Worm (Caenorhabditis elegans) whole organism, young adult: ENCODE results near the gene Y41E3.8.
"Not testable (repeated sequence)": the region's sequence is repeated elsewhere in the genome, so short reads cannot be mapped to it uniquely, and the experiment has no call there.

Source experiments
- B0336.3 ChIP-seq: fragments of 200-800 bp; sonication (Bioruptor generic); IDR thresholded peaks from 2 replicates; pipeline ENCODE4 v1.3.6; 2022; ENCODE audit warnings: missing genetic modification characterization, missing compliant biosample characterization
- C06A6.2 ChIP-seq: fragments of 200-800 bp; sonication (Bioruptor generic); conservative IDR thresholded peaks from 2 replicates; pipeline ENCODE4 v1.3.6; 2022; ENCODE audit warnings: missing genetic modification characterization, missing compliant biosample characterization
- C17E4.6 ChIP-seq: fragments of 200-800 bp; sonication (Bioruptor generic); IDR thresholded peaks from 2 replicates; pipeline ENCODE4 v1.3.6; 2022; ENCODE audit warnings: missing genetic modification reagents, missing genetic modification characterization, missing compliant biosample characterization
- F22D6.2 ChIP-seq: sonication (generic microtip); optimal IDR thresholded peaks from 2 replicates; lab custom pipeline; 2016; ENCODE audit warnings: mild to moderate bottlenecking, missing genetic modification characterization, missing compliant biosample characterization
- K11D2.4 ChIP-seq: fragments of 200-800 bp; sonication (Bioruptor generic); IDR thresholded peaks from 2 replicates; pipeline ENCODE4 v1.3.6; 2022; ENCODE audit warnings: missing genetic modification reagents, missing genetic modification characterization, missing compliant biosample characterization
- Y53F4B.3 ChIP-seq: fragments of 200-800 bp; sonication (Bioruptor generic); IDR thresholded peaks from 2 replicates; pipeline ENCODE4 v1.3.6; 2022; ENCODE audit warnings: missing genetic modification reagents, missing genetic modification characterization, missing compliant biosample characterization
- athp-1 ChIP-seq: sonication (generic microtip); optimal IDR thresholded peaks from 2 replicates; lab custom pipeline; 2017; ENCODE audit warnings: mild to moderate bottlenecking, missing genetic modification characterization, missing compliant biosample characterization
- attf-5 ChIP-seq: fragments of 200-800 bp; sonication (Bioruptor generic); optimal IDR thresholded peaks from 2 replicates; lab custom pipeline; 2018; ENCODE audit warnings: mild to moderate bottlenecking, missing genetic modification characterization, missing compliant biosample characterization
- bed-1 ChIP-seq: fragments of 200-800 bp; sonication (Bioruptor generic); IDR thresholded peaks from 2 replicates; pipeline ENCODE4 v1.3.6; 2022; ENCODE audit warnings: missing genetic modification reagents, missing genetic modification characterization, missing compliant biosample characterization
- cebp-2 ChIP-seq: fragments of 200-800 bp; sonication (Bioruptor generic); IDR thresholded peaks from 2 replicates; pipeline ENCODE4 v1.3.6; 2022; ENCODE audit warnings: missing genetic modification characterization, missing compliant biosample characterization
- ceh-58 ChIP-seq: fragments of 200-800 bp; sonication (Bioruptor generic); IDR thresholded peaks from 2 replicates; pipeline ENCODE4 v1.3.6; 2022; ENCODE audit warnings: missing genetic modification characterization, missing compliant biosample characterization
- dox-1 ChIP-seq: fragments of 200-800 bp; sonication (Bioruptor generic); IDR thresholded peaks from 2 replicates; pipeline ENCODE4 v1.3.6; 2022; ENCODE audit warnings: missing genetic modification reagents, missing genetic modification characterization, missing compliant biosample characterization
- egrh-3 ChIP-seq: fragments of 200-800 bp; sonication (Bioruptor generic); IDR thresholded peaks from 2 replicates; pipeline ENCODE4 v1.3.6; 2022; ENCODE audit warnings: missing genetic modification reagents, missing genetic modification characterization, missing compliant biosample characterization
- him-1 ChIP-seq: sonication (generic microtip); optimal IDR thresholded peaks from 2 replicates; lab custom pipeline; 2016; ENCODE audit warnings: missing genotype, missing genetic modification reagents, missing genetic modification characterization, missing compliant biosample characterization
- hlh-26 ChIP-seq: fragments of 200-800 bp; sonication (Bioruptor generic); conservative IDR thresholded peaks from 2 replicates; pipeline ENCODE4 v1.3.6; 2022; ENCODE audit warnings: missing genetic modification reagents, missing genetic modification characterization, missing compliant biosample characterization
- hmg-1.2 ChIP-seq: fragments of 200-800 bp; sonication (Bioruptor generic); IDR thresholded peaks from 2 replicates; pipeline ENCODE4 v1.3.6; 2022; ENCODE audit warnings: missing genetic modification reagents, missing genetic modification characterization, missing compliant biosample characterization
- lin-26 ChIP-seq: fragments of 200-800 bp; sonication (Bioruptor generic); IDR thresholded peaks from 2 replicates; pipeline ENCODE4 v1.3.6; 2022; ENCODE audit warnings: missing genetic modification reagents, missing genetic modification characterization, missing compliant biosample characterization
- lin-35 ChIP-seq, 3 experiments: fragments of 150-350 bp in 2 of 3; sonication (generic microtip) in 1 of 3; optimal IDR thresholded peaks; 2 replicates each; lab custom pipeline; 2014 to 2018; ENCODE audit warnings: missing biosample characterization in 3 of 3, missing genetic modification characterization in 3 of 3, missing genetic modification reagents in 3 of 3
- lir-1 ChIP-seq: fragments of 200-800 bp; sonication (Bioruptor generic); conservative IDR thresholded peaks from 2 replicates; pipeline ENCODE4 v1.3.6; 2022; ENCODE audit warnings: missing genetic modification reagents, missing genetic modification characterization, missing compliant biosample characterization
- madf-6 ChIP-seq: fragments of 200-800 bp; sonication (Bioruptor generic); IDR thresholded peaks from 2 replicates; pipeline ENCODE4 v1.3.6; 2022; ENCODE audit warnings: missing genetic modification reagents, missing genetic modification characterization, missing compliant biosample characterization
- mcd-1 ChIP-seq: fragments of 200-800 bp; sonication (Bioruptor generic); IDR thresholded peaks from 2 replicates; pipeline ENCODE4 v1.3.6; 2022; ENCODE audit warnings: missing genetic modification reagents, missing genetic modification characterization, missing compliant biosample characterization
- nfya-2 ChIP-seq: fragments of 200-800 bp; sonication (Bioruptor generic); IDR thresholded peaks from 2 replicates; pipeline ENCODE4 v1.3.6; 2022; ENCODE audit warnings: missing genetic modification reagents, missing genetic modification characterization, missing compliant biosample characterization
- nfyb-1 ChIP-seq: fragments of 200-800 bp; sonication (Bioruptor generic); IDR thresholded peaks from 2 replicates; pipeline ENCODE4 v1.3.6; 2022; ENCODE audit warnings: missing genetic modification reagents, missing genetic modification characterization, missing compliant biosample characterization
- nhr-27 ChIP-seq: fragments of 200-800 bp; sonication (Bioruptor generic); optimal IDR thresholded peaks from 2 replicates; lab custom pipeline; 2018; ENCODE audit warnings: mild to moderate bottlenecking, missing genetic modification characterization, moderate library complexity, missing compliant biosample characterization
- nhr-80 ChIP-seq: sonication (generic microtip); optimal IDR thresholded peaks from 2 replicates; lab custom pipeline; 2016; ENCODE audit warnings: missing genetic modification characterization, missing compliant biosample characterization
- nhr-90 ChIP-seq: sonication (generic microtip); optimal IDR thresholded peaks from 2 replicates; lab custom pipeline; 2016; ENCODE audit warnings: missing genotype, mild to moderate bottlenecking, missing genetic modification characterization, missing compliant biosample characterization
- repo-1 ChIP-seq: sonication (generic microtip); optimal IDR thresholded peaks from 2 replicates; lab custom pipeline; 2017; ENCODE audit warnings: mild to moderate bottlenecking, missing genetic modification characterization, missing compliant biosample characterization
- rpc-1 ChIP-seq, 2 experiments: fragments of 150-350 bp in 1 of 2; sonication (generic microtip) in 1 of 2; optimal IDR thresholded peaks; 2 replicates each; lab custom pipeline; 2014 to 2018; ENCODE audit warnings: missing biosample characterization in 1 of 2, missing genetic modification characterization in 1 of 2, missing genetic modification reagents in 1 of 2, missing genotype in 1 of 2
- sea-2 ChIP-seq: fragments of 200-800 bp; sonication (Bioruptor generic); IDR thresholded peaks from 2 replicates; pipeline ENCODE4 v1.3.6; 2022; ENCODE audit warnings: missing genetic modification characterization, missing compliant biosample characterization
- snpc-1.3 ChIP-seq: sonication (generic microtip); optimal IDR thresholded peaks from 2 replicates; lab custom pipeline; 2017; ENCODE audit warnings: missing genetic modification characterization, mild to moderate bottlenecking, missing compliant biosample characterization, antibody characterized with exemption, moderate library complexity, missing genotype, missing genetic modification reagents; ENCODE audit not compliant: insufficient read depth
- snpc-3.4 ChIP-seq: sonication (generic microtip); optimal IDR thresholded peaks from 2 replicates; lab custom pipeline; 2017; ENCODE audit warnings: missing genetic modification characterization, mild to moderate bottlenecking, missing compliant biosample characterization, antibody characterized with exemption, moderate library complexity, missing genotype, missing genetic modification reagents
- snpc-4 ChIP-seq, 5 experiments: fragments of 150-350 bp in 1 of 5; sonication (generic microtip) in 4 of 5; optimal IDR thresholded peaks; 2 replicates each; lab custom pipeline; 2014 to 2018; ENCODE audit warnings: missing genetic modification characterization in 5 of 5, missing biosample characterization in 3 of 5, antibody characterized with exemption in 2 of 5, mild to moderate bottlenecking in 2 of 5, missing compliant biosample characterization in 2 of 5, missing genotype in 2 of 5, moderate library complexity in 2 of 5, missing genetic modification reagents in 1 of 5
- tbp1 ChIP-seq: fragments of 200-800 bp; sonication (Bioruptor generic); optimal IDR thresholded peaks from 2 replicates; lab custom pipeline; 2018; ENCODE audit warnings: mild to moderate bottlenecking, missing genetic modification characterization, missing compliant biosample characterization
- tlf-1 ChIP-seq: fragments of 200-800 bp; sonication (Bioruptor generic); optimal IDR thresholded peaks from 2 replicates; lab custom pipeline; 2018; ENCODE audit warnings: mild to moderate bottlenecking, missing genetic modification characterization, missing compliant biosample characterization
- zfh-2 ChIP-seq: fragments of 200-800 bp; sonication (Bioruptor generic); conservative IDR thresholded peaks from 2 replicates; pipeline ENCODE4 v1.3.6; 2022; ENCODE audit warnings: missing genetic modification reagents, missing genetic modification characterization, missing compliant biosample characterization
- zim-3 ChIP-seq: sonication (generic microtip); optimal IDR thresholded peaks from 2 replicates; lab custom pipeline; 2017; ENCODE audit warnings: mild to moderate bottlenecking, missing genetic modification characterization, moderate library complexity, missing compliant biosample characterization
- ztf-18 ChIP-seq: sonication (generic microtip); optimal IDR thresholded peaks from 2 replicates; lab custom pipeline; 2016; ENCODE audit warnings: missing genotype, mild to moderate bottlenecking, missing genetic modification characterization, missing compliant biosample characterization
- ztf-22 ChIP-seq: fragments of 200-800 bp; sonication (Bioruptor generic); optimal IDR thresholded peaks from 2 replicates; lab custom pipeline; 2018; ENCODE audit warnings: mild to moderate bottlenecking, missing genetic modification characterization, moderate library complexity, missing compliant biosample characterization
- ztf-28 ChIP-seq: fragments of 200-800 bp; sonication (Bioruptor generic); IDR thresholded peaks from 2 replicates; pipeline ENCODE4 v1.3.6; 2022; ENCODE audit warnings: missing genetic modification reagents, missing genetic modification characterization, missing compliant biosample characterization

Gene Y41E3.8

ce11 chrIV:15049288-15050094 is 20.7 kb upstream of the Y41E3.8 start (continued):
- TF ChIP-seq sea-2 (GFP tag; lab: Robert Waterston, UW) (no peak), C06A6.2 (GFP tag; lab: Robert Waterston, UW) (no peak), C17E4.6 (no peak), bed-1 (GFP tag; lab: Robert Waterston, UW) (0 out of 2 replicates have a peak, but pooled peaks have one; percentile 16), Y53F4B.3 (GFP tag; lab: Robert Waterston, UW) (no peak), ztf-22 (no peak), nhr-27 (tag; lab: Kevin White, UChicago) (no peak), snpc-3.4 (peak; percentile 3), repo-1 (tag; lab: Kevin White, UChicago) (peak; percentile 66), K11D2.4 (GFP tag; lab: Robert Waterston, UW) (no peak)

- not testable (repeated sequence) for TF ChIP-seq snpc-4 (GFP tag; optimal IDR thresholded peaks at IDR 0.05; lab: Kevin White, UChicago)
- peak in 1 of 4 experiments; percentile 67 for TF ChIP-seq snpc-4 (tag; optimal IDR thresholded peaks at IDR 0.05; lab: Kevin White, UChicago)
- TF ChIP-seq mcd-1 (GFP tag; lab: Robert Waterston, UW): 0 out of 2 replicates have a peak, but pooled peaks have one; percentile 29
Measured at ce11 chrIV:15047940-15048339, 19.2 kb upstream of the Y41E3.8 start.

ce11 chrIV:15046162-15046561 is 17.4 kb upstream of the Y41E3.8 start:
- TF ChIP-seq nhr-80 (tag; lab: Kevin White, UChicago) (no peak), madf-6 (GFP tag; lab: Robert Waterston, UW) (no peak), dox-1 (GFP tag; lab: Robert Waterston, UW) (0 out of 2 replicates have a peak, but pooled peaks have one; percentile 9), zim-3 (tag; lab: Kevin White, UChicago) (no peak), zfh-2 (peak; percentile 46; the same call in 1 of the 2 replicates), egrh-3 (GFP tag; lab: Robert Waterston, UW) (peak; percentile 45; the same call in 1 of the 2 replicates), tbp1 (GFP tag; lab: Kevin White, UChicago) (no peak), lin-35 (GFP tag; optimal IDR thresholded peaks at IDR 0.05; lab: Kevin White, UChicago) (no peak), snpc-4 (GFP tag; optimal IDR thresholded peaks at IDR 0.05; lab: Kevin White, UChicago) (no peak), snpc-4 (tag; optimal IDR thresholded peaks at IDR 0.05; lab: Kevin White, UChicago) (peak in 1 of 4 experiments; percentile 37), ceh-58 (GFP tag; lab: Robert Waterston, UW) (no peak), lin-26 (GFP tag; lab: Robert Waterston, UW) (0 out of 2 replicates have a peak, but pooled peaks have one; percentile 37), hmg-1.2 (GFP tag; lab: Robert Waterston, UW) (no peak), hlh-26 (no peak), ztf-18 (tag; lab: Kevin White, UChicago) (peak; percentile 37), him-1 (no peak), cebp-2 (GFP tag; lab: Robert Waterston, UW) (peak; percentile 83; the same call in 1 of the 2 replicates)

ce11 chrIV:15042159-15042936 is 13.6 kb upstream of the Y41E3.8 start:
- TF ChIP-seq athp-1 (tag; lab: Kevin White, UChicago): peak; percentile 29
- TF ChIP-seq snpc-1.3: peak; percentile 47
- TF ChIP-seq F22D6.2 (tag; lab: Kevin White, UChicago): no peak
- 0 out of 2 replicates have a peak, but pooled peaks have one; percentile 69 for TF ChIP-seq ztf-28 (GFP tag; lab: Robert Waterston, UW)
- no peak for TF ChIP-seq attf-5
- no peak for TF ChIP-seq tlf-1 (GFP tag; lab: Kevin White, UChicago)
- peak; percentile 67 for TF ChIP-seq lin-26 (GFP tag; lab: Robert Waterston, UW)
- peak; percentile 83; the same call in 1 of the 2 replicates for TF ChIP-seq B0336.3 (GFP tag; lab: Robert Waterston, UW)
- TF ChIP-seq hmg-1.2 (GFP tag; lab: Robert Waterston, UW): peak; percentile 41
- TF ChIP-seq nfya-2: no peak
- TF ChIP-seq nfyb-1: peak; percentile 72
- TF ChIP-seq rpc-1 (optimal IDR thresholded peaks at IDR 0.05; lab: Kevin White, UChicago): no peak
- TF ChIP-seq rpc-1 (tag; optimal IDR thresholded peaks at IDR 0.05; lab: Kevin White, UChicago): no peak
- peak; percentile 25; the same call in 1 of the 2 replicates for TF ChIP-seq lir-1 (GFP tag; lab: Robert Waterston, UW)
- TF ChIP-seq nhr-90 (tag; lab: Kevin White, UChicago): no peak
